Worm (Caenorhabditis elegans) whole organism, early embryonic: Measurements from ENCODE around the gene spas-1.

Experiments
- B0310.2 ChIP-seq: sonication (generic microtip); optimal IDR thresholded peaks from 2 replicates; lab custom pipeline; 2016; ENCODE audit warnings: mild to moderate bottlenecking, missing genetic modification characterization, missing compliant biosample characterization
- F13C5.2 ChIP-seq: sonication (generic microtip); optimal IDR thresholded peaks from 2 replicates; lab custom pipeline; 2017; ENCODE audit warnings: mild to moderate bottlenecking, missing genetic modification characterization, inconsistent platforms, missing compliant biosample characterization
- ama-1 ChIP-seq: fragments of 150-350 bp; optimal IDR thresholded peaks from 2 replicates; lab custom pipeline; 2014
- ceh-36 ChIP-seq: sonication (generic microtip); optimal IDR thresholded peaks from 2 replicates; lab custom pipeline; 2016; ENCODE audit warnings: missing genetic modification characterization, inconsistent platforms, missing compliant biosample characterization
- ets-7 ChIP-seq: sonication (generic microtip); optimal IDR thresholded peaks from 2 replicates; lab custom pipeline; 2016; ENCODE audit warnings: missing genotype, missing genetic modification characterization, missing compliant biosample characterization
- flt-1 ChIP-seq: fragments of 200-800 bp; sonication (Bioruptor generic); IDR thresholded peaks from 2 replicates; pipeline ENCODE4 v1.3.6; 2022; ENCODE audit warnings: missing genetic modification characterization, missing compliant biosample characterization
- hmbx-1 ChIP-seq: sonication (generic microtip); optimal IDR thresholded peaks from 2 replicates; lab custom pipeline; 2016; ENCODE audit warnings: mild to moderate bottlenecking, missing genetic modification characterization, missing compliant biosample characterization
- pes-1 ChIP-seq: fragments of 200-800 bp; sonication (Bioruptor generic); IDR thresholded peaks from 2 replicates; pipeline ENCODE4 v1.3.6; 2022; ENCODE audit warnings: missing genetic modification reagents, missing genetic modification characterization, missing compliant biosample characterization
- scrt-1 ChIP-seq: fragments of 200-800 bp; sonication (Bioruptor generic); IDR thresholded peaks from 2 replicates; pipeline ENCODE4 v1.3.6; 2022; ENCODE audit warnings: missing genetic modification characterization, missing compliant biosample characterization
- sea-1 ChIP-seq: fragments of 200-800 bp; sonication (Bioruptor generic); conservative IDR thresholded peaks from 2 replicates; pipeline ENCODE4 v1.3.6; 2022; ENCODE audit warnings: missing genetic modification characterization, missing compliant biosample characterization
- tbx-11 ChIP-seq: fragments of 200-800 bp; sonication (Bioruptor generic); IDR thresholded peaks from 2 replicates; pipeline ENCODE4 v1.3.6; 2022; ENCODE audit warnings: missing genetic modification characterization, missing compliant biosample characterization
- tbx-37 ChIP-seq: fragments of 200-800 bp; sonication (Bioruptor generic); conservative IDR thresholded peaks from 2 replicates; pipeline ENCODE4 v1.3.6; 2022; ENCODE audit warnings: missing genetic modification reagents, missing genetic modification characterization, missing compliant biosample characterization
- tra-4 ChIP-seq: sonication (generic microtip); optimal IDR thresholded peaks from 2 replicates; lab custom pipeline; 2017; ENCODE audit warnings: missing genetic modification characterization, missing compliant biosample characterization

DNA sequence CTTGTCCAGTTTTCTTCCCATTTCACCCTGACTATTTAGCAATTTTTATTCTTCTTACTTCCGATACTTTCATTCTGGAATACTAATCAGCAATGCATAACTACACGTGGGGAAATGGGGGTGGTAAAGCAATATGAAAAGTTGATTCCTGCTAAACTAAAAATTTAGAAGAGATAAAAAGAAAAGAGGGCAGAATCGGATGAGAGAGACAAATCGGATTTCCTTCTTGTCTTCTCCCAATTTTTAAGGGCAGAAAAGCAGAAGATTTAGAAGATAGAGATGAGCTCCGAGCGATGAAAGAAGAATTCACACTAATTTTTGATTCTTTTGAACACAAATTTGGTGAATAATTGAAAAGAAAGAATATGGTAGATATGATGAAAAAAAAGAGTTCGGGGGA, 18.5 kb downstream of the spas-1 start:
- TF ChIP-seq ama-1 (lab: Kevin White, UChicago) (no peak), F13C5.2 (tag; lab: Kevin White, UChicago) (no peak), ets-7 (tag; lab: Kevin White, UChicago) (no peak), tbx-11 (GFP tag; lab: Robert Waterston, UW) (no peak), hmbx-1 (tag; lab: Kevin White, UChicago) (no peak), flt-1 (GFP tag; lab: Robert Waterston, UW) (no peak), scrt-1 (no peak), B0310.2 (tag; lab: Kevin White, UChicago) (no peak), tbx-37 (GFP tag; lab: Robert Waterston, UW) (no peak), ceh-36 (no peak), sea-1 (no peak), tra-4 (no peak), pes-1 (GFP tag; lab: Robert Waterston, UW) (no peak)
